Worm (Caenorhabditis elegans) whole organism, L4/young adult: ENCODE measurements around the gene pmp-5.

ENCODE experiments used
- W03F9.2 ChIP-seq: fragments of 150-350 bp; optimal IDR thresholded peaks from 2 replicates; lab custom pipeline; 2014; ENCODE audit warnings: missing biosample characterization, missing genetic modification characterization
- dao-5 ChIP-seq: sonication (generic microtip); optimal IDR thresholded peaks from 2 replicates; lab custom pipeline; 2016; ENCODE audit warnings: missing genotype, missing genetic modification characterization, moderate library complexity, missing compliant biosample characterization
- him-1 ChIP-seq: sonication (generic microtip); optimal IDR thresholded peaks from 2 replicates; lab custom pipeline; 2016; ENCODE audit warnings: missing genotype, missing genetic modification reagents, missing genetic modification characterization, missing compliant biosample characterization

DNA sequence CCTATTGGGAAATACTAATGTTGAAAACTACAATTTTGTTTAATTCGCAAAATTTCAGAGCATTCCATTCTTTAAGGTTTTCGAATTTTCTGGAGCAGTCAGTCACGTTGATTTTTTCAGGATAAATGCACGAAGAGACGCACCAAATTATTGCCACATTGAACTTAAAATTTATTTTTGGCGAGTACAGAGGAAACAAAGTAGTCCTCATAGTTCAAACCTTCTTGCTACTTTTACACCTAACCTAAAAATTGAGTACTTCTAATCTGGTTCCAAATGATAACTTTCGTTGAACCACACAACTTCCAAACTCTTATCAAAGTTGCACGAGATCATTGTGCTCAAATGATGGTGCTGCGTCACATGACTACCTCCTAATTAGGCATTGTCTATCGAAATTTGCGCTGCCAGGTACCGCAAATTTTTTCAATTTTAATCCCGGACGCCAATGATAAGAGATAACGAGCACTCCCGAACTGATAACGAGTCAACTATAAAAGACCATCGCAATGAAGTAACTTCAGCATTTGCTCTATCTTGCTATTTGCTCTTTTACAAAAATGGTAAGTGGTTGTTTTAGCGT lies 51.4 kb downstream of the pmp-5 start, which contains the start of gene cpr-4:
- TF ChIP-seq dao-5 (tag; lab: Kevin White, UChicago) (no peak), W03F9.2 (tag; lab: Kevin White, UChicago) (no peak), him-1 (no peak)
